Worm (Caenorhabditis elegans) whole organism, L1 larva: ENCODE data around the gene msp-32.

Source experiments
- egl-27 ChIP-seq, 2 experiments: fragments of 150-350 bp in 1 of 2; sonication (generic microtip); optimal IDR thresholded peaks; 3 replicates each; lab custom pipeline; 2017 to 2018; ENCODE audit warnings: missing biosample characterization in 2 of 2, missing genetic modification characterization in 2 of 2, missing genetic modification reagents in 2 of 2
- jun-1 ChIP-seq: fragments of 150-350 bp; optimal IDR thresholded peaks from 2 replicates; lab custom pipeline; 2014; ENCODE audit warnings: missing biosample characterization, missing genetic modification reagents, missing genetic modification characterization
- lsy-2 ChIP-seq, 2 experiments: fragments of 150-350 bp; optimal IDR thresholded peaks; 2 replicates each; lab custom pipeline; 2014; ENCODE audit warnings: missing biosample characterization in 2 of 2, missing genetic modification characterization in 2 of 2
- nhr-77 ChIP-seq: fragments of 150-350 bp; optimal IDR thresholded peaks from 2 replicates; lab custom pipeline; 2014; ENCODE audit warnings: missing biosample characterization, missing genetic modification characterization
- sox-4 ChIP-seq: sonication (generic microtip); optimal IDR thresholded peaks from 2 replicates; lab custom pipeline; 2016; ENCODE audit warnings: missing genetic modification characterization, missing compliant biosample characterization
- sptf-1 ChIP-seq: fragments of 150-350 bp; optimal IDR thresholded peaks from 2 replicates; lab custom pipeline; 2014; ENCODE audit warnings: missing biosample characterization, missing genetic modification characterization
- tlp-1 ChIP-seq: fragments of 150-350 bp; optimal IDR thresholded peaks from 2 replicates; lab custom pipeline; 2014; ENCODE audit warnings: missing biosample characterization, missing genetic modification characterization

DNA sequence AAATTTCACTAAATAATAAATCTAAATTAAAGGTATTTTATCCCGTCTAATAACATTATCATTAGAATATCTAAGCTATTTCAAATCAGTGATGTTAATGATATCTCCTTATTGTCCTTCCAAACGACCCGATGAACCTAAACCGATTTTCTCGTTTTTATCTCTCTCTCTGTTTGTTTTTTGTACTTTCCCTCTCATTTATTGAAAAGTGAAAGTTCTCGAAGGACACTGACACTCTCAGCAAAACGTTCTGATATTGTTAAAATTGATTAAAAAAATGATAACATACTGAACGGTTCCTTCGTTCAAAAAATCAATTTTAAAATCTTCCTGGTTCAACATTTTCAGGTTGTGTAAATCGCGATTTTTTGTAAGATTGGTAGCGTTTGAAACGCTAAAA, 22.5 kb upstream of the msp-32 start, which contains the start of gene F11G11.13:
- TF ChIP-seq tlp-1 (tag; lab: Kevin White, UChicago): no peak
- TF ChIP-seq nhr-77 (tag; lab: Kevin White, UChicago): no peak
- no peak for TF ChIP-seq sox-4 (tag; lab: Kevin White, UChicago)
- no peak for TF ChIP-seq egl-27 (tag; optimal IDR thresholded peaks at IDR 0.05; lab: Kevin White, UChicago)
- TF ChIP-seq jun-1: no peak
- no peak for TF ChIP-seq sptf-1 (tag; lab: Kevin White, UChicago)
- no peak for TF ChIP-seq lsy-2 (tag; optimal IDR thresholded peaks at IDR 0.05; lab: Kevin White, UChicago)
